Worm (Caenorhabditis elegans): ENCODE measurements around the gene srg-46.
A peak's percentile ranks its signal among the peaks of the same experiment; 100 is the strongest.

Gene srg-46

DNA sequence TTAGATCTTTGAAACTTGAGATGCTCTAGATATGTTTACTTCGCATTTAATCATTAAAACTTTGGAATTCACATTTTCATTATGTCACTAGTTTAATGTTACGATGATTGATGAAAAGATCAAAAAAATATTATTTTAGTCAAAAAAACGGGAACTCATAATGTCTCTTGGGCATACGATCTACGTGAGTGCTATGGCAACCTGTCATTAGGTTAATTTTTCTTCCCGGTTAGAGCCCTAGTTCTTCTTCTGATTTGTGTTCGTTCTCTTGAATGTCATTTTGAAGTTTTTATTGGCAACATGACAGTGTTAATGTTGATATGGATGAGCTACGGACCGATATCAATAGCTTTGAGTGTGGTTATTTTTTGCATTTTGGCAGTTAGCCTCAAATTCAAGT is at the start of gene srg-46:
Gene srg-46, plus strand, starts transcription at position 301 of the 400 bp plus-strand sequence.
- no peak for TF ChIP-seq cebp-2 (GFP tag; IDR thresholded peaks at IDR 0.05)
- no peak for TF ChIP-seq unc-62 (GFP tag; optimal IDR thresholded peaks at IDR 0.05)
- no peak for TF ChIP-seq snpc-1.1 (tag; optimal IDR thresholded peaks at IDR 0.05; ENCODE audit: insufficient read depth)

DNA sequence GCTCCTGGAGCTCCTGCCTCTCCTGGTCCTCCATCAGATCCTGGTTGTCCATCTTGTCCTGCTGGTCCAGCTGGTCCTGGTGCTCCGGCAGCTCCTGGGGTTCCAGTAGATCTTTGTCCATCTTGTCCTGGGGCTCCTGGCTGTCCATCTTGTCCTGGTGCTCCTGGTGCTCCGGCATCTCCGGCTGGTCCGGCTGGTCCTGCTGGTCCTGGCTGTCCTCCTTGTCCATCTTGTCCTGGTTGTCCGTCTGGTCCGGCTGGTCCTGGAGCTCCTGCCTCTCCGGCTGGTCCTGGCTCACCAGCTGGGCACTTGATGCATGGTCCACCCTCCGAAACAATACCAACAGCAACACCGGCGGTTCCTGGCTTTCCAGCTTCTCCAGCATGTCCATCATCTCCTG is 46.3 kb upstream of the srg-46 start:
- TF ChIP-seq dox-1 (GFP tag; IDR thresholded peaks at IDR 0.05) (0 out of 2 replicates have a peak, but pooled peaks have one; percentile 38), egrh-3 (GFP tag; IDR thresholded peaks at IDR 0.05) (peak; percentile 93), ztf-25 (GFP tag; IDR thresholded peaks at IDR 0.05) (0 out of 2 replicates have a peak, but pooled peaks have one; percentile 38), F37B4.10 (GFP tag; IDR thresholded peaks at IDR 0.05) (0 out of 2 replicates have a peak, but pooled peaks have one; percentile 83)

DNA sequence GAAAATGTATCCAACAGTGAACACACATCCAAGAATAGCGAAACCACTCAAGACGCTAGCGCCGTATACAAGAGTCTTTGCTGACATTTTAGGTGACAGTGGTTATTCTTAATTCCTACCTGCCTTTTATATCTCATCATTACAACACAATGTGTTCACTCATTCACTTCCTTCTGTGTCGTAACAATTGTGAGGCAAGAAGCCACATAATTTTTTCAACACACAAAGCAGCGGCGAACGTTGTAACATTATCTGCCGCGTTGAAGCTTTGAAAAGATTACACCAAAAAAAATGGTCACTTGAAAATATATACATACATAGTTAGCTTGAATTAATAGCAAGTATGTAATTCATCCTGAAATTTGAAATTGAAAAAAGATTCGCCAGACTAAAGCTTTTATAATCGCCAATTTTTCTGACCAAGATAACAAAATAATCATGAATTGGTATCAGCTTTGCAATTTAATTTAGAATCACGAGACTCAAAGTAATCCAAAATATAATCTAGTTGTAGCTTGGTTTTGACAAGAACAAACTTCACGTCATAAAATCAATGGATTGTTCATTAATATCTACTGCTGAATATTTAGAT is 45.5 kb upstream of the srg-46 start, which contains the start of the genes col-161 and srh-18:
Gene col-161, minus strand, starts transcription at position 101 of the 592 bp plus-strand sequence.
Gene srh-18, plus strand, starts transcription at position 542 of the 592 bp plus-strand sequence.
- TF ChIP-seq hlh-12 (tag; optimal IDR thresholded peaks at IDR 0.05): no peak
- no peak for TF ChIP-seq aptf-3 (GFP tag; IDR thresholded peaks at IDR 0.05)
- no peak for TF ChIP-seq sdz-38 (tag; optimal IDR thresholded peaks at IDR 0.05)
- TF ChIP-seq unc-130 (GFP tag; optimal IDR thresholded peaks at IDR 0.05): no peak
- no peak for TF ChIP-seq B0035.1 (tag; optimal IDR thresholded peaks at IDR 0.05)
- no peak for TF ChIP-seq F10E7.11 (tag; optimal IDR thresholded peaks at IDR 0.05)
- TF ChIP-seq C06A6.2 (GFP tag; conservative IDR thresholded peaks at IDR 0.05): no peak
- TF ChIP-seq zfh-2 (GFP tag; conservative IDR thresholded peaks at IDR 0.05): no peak
- no peak for TF ChIP-seq snpc-1.3 (tag; optimal IDR thresholded peaks at IDR 0.05; ENCODE audit: insufficient read depth)
- no peak for TF ChIP-seq die-1 (tag; optimal IDR thresholded peaks at IDR 0.05)
- no peak for TF ChIP-seq B0261.1 (tag; optimal IDR thresholded peaks at IDR 0.05)
- TF ChIP-seq attf-5 (GFP tag; optimal IDR thresholded peaks at IDR 0.05): no peak
- TF ChIP-seq repo-1 (tag; optimal IDR thresholded peaks at IDR 0.05): no peak
- TF ChIP-seq K11D2.4 (GFP tag; IDR thresholded peaks at IDR 0.05): no peak
- no peak for TF ChIP-seq dpl-1 (GFP tag; optimal IDR thresholded peaks at IDR 0.05)
- TF ChIP-seq ztf-26 (tag; optimal IDR thresholded peaks at IDR 0.05): no peak
- TF ChIP-seq B0019.2 (GFP tag; conservative IDR thresholded peaks at IDR 0.05): no peak
- TF ChIP-seq athp-1 (tag; optimal IDR thresholded peaks at IDR 0.05): no peak
- no peak for TF ChIP-seq nfya-1 (tag; optimal IDR thresholded peaks at IDR 0.05; ENCODE audit: borderline replicate concordance, insufficient read depth)
- TF ChIP-seq zim-3 (tag; optimal IDR thresholded peaks at IDR 0.05): no peak

DNA sequence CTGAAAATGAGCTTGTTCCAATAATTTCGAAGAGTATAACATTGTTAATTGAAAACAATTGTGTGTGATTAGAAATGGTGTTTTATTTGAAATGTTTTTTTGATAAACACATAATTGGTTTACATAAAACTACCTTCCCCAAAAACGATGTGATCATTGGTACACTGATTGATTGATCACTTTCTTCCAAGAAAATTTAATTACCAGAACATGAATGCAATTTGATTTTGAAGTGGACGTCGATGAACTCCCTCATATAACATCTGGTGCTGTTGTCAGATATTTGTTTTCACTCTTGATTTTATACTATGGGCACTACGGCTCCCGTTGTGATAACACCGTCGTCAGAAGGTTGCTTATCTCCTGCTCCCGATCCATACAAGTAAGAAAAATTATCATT is 42.8 kb upstream of the srg-46 start, which contains the start of gene srh-15:
Gene srh-15, plus strand, starts transcription at position 301 of the 400 bp plus-strand sequence.
- TF ChIP-seq egrh-3 (GFP tag; IDR thresholded peaks at IDR 0.05): no peak
- TF ChIP-seq madf-3 (GFP tag; IDR thresholded peaks at IDR 0.05): no peak
- no peak for TF ChIP-seq hmg-1.2 (GFP tag; IDR thresholded peaks at IDR 0.05)
- no peak for TF ChIP-seq F22D6.2 (tag; optimal IDR thresholded peaks at IDR 0.05)
- TF ChIP-seq bed-1 (GFP tag; IDR thresholded peaks at IDR 0.05): no peak
- TF ChIP-seq lsy-27 (tag; optimal IDR thresholded peaks at IDR 0.05; ENCODE audit: borderline replicate concordance, insufficient read depth): no peak
- no peak for TF ChIP-seq snpc-4 (GFP tag; optimal IDR thresholded peaks at IDR 0.05)
- no peak for TF ChIP-seq snpc-4 (tag; optimal IDR thresholded peaks at IDR 0.05)
- no peak for TF ChIP-seq xnd-1 (tag; optimal IDR thresholded peaks at IDR 0.05)
- no peak for TF ChIP-seq attf-5 (GFP tag; optimal IDR thresholded peaks at IDR 0.05)
- TF ChIP-seq lsl-1 (GFP tag; optimal IDR thresholded peaks at IDR 0.05): no peak
- no peak for TF ChIP-seq ceh-27 (GFP tag; optimal IDR thresholded peaks at IDR 0.05)
- TF ChIP-seq mxl-1 (tag; optimal IDR thresholded peaks at IDR 0.05): no peak
- no peak for TF ChIP-seq nhr-80 (tag; optimal IDR thresholded peaks at IDR 0.05)
- no peak for TF ChIP-seq atf-7 (tag; optimal IDR thresholded peaks at IDR 0.05)
- TF ChIP-seq dpff-1 (tag; optimal IDR thresholded peaks at IDR 0.05): no peak
- no peak for TF ChIP-seq nfyb-1 (GFP tag; IDR thresholded peaks at IDR 0.05)
- no peak for TF ChIP-seq F57A8.1 (GFP tag; optimal IDR thresholded peaks at IDR 0.05)
